Worm (Caenorhabditis elegans) whole organism, L2 larva: Measurements from ENCODE around the gene nipi-3.

Experiments used
- elt-1 ChIP-seq: fragments of 150-350 bp; optimal IDR thresholded peaks from 2 replicates; lab custom pipeline; 2014; ENCODE audit warnings: missing biosample characterization, missing genetic modification characterization
- snpc-4 ChIP-seq: fragments of 150-350 bp; optimal IDR thresholded peaks from 2 replicates; lab custom pipeline; 2014; ENCODE audit warnings: missing biosample characterization, missing genetic modification characterization
- ztf-11 ChIP-seq: sonication (generic microtip); optimal IDR thresholded peaks from 2 replicates; lab custom pipeline; 2017; ENCODE audit warnings: missing biosample characterization, missing genetic modification characterization

DNA sequence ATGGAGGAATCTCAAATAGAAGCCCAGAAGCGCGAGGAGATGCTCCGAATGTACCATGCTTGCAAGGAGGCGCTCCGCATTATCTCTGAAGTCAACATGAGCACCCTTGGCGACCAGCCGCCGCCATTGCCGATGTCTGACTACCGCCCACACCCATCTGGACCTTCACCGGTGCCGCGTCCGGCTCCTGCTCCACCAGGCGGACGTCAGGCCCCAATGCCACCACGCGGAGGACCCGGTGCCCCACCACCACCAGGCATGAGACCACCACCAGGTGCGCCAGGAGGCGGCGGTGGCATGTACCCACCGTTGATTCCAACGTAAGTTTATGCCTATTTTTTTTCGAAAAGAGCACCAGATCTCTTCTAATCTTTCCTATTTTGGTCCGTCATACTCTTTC lies 35.7 kb upstream of the nipi-3 start:
- TF ChIP-seq snpc-4 (tag; lab: Kevin White, UChicago), result no peak
- no peak for TF ChIP-seq ztf-11 (tag; lab: Kevin White, UChicago)
- no peak for TF ChIP-seq elt-1
